Fruit fly (Drosophila melanogaster): ENCODE data around the gene iPLA2-VIA.

dm6 chr3L:9894643-9895042, 30.5 kb upstream of the iPLA2-VIA start, which contains the start of the genes CG6709 and Hez:
- no peak for TF ChIP-seq sv (GFP tag; optimal IDR thresholded peaks at IDR 0.05)
- no peak for TF ChIP-seq tai (GFP tag; optimal IDR thresholded peaks at IDR 0.05)
- no peak for TF ChIP-seq br (GFP tag; optimal IDR thresholded peaks at IDR 0.05)
- TF ChIP-seq GATAd (GFP tag; optimal IDR thresholded peaks at IDR 0.05) = no peak
- TF ChIP-seq woc (GFP tag; optimal IDR thresholded peaks at IDR 0.05) = no peak
- no peak for TF ChIP-seq psq (GFP tag; optimal IDR thresholded peaks at IDR 0.05)
- TF ChIP-seq fru (GFP tag; optimal IDR thresholded peaks at IDR 0.05) = no peak
- TF ChIP-seq OdsH (GFP tag; optimal IDR thresholded peaks at IDR 0.05) = no peak
- no peak for TF ChIP-seq Rel (GFP tag; optimal IDR thresholded peaks at IDR 0.05)
- no peak for TF ChIP-seq Rel (tag; optimal IDR thresholded peaks at IDR 0.05)
- TF ChIP-seq Myc (optimal IDR thresholded peaks at IDR 0.05) = no peak
- TF ChIP-seq Jra (GFP tag; optimal IDR thresholded peaks at IDR 0.05) = no peak
- no peak for TF ChIP-seq Hr78 (GFP tag; optimal IDR thresholded peaks at IDR 0.05)
- no peak for TF ChIP-seq CrebA (GFP tag; optimal IDR thresholded peaks at IDR 0.05; ENCODE audit: borderline replicate concordance)
- no peak for TF ChIP-seq N (GFP tag; optimal IDR thresholded peaks at IDR 0.05)
